Fruit fly (Drosophila melanogaster): ENCODE data around the gene CG10588.

The CG10588 gene

dm6 chr3L:20930059-20930785, 26.5 kb upstream of the CG10588 start:
- TF ChIP-seq CG2678 (tag; optimal IDR thresholded peaks at IDR 0.05) (peak; percentile 64), CG4424 (GFP tag; optimal IDR thresholded peaks at IDR 0.05) (peak; percentile 39), Deaf1 (tag; optimal IDR thresholded peaks at IDR 0.05) (peak; percentile 10), p53 (GFP tag; optimal IDR thresholded peaks at IDR 0.05) (no peak), CG3407 (GFP tag; optimal IDR thresholded peaks at IDR 0.05) (peak; percentile 58), nom (GFP tag; optimal IDR thresholded peaks at IDR 0.05) (peak; percentile 26), inv (GFP tag; IDR thresholded peaks at IDR 0.05; ENCODE audit: partially characterized antibody) (no peak), CG18476 (GFP tag; optimal IDR thresholded peaks at IDR 0.05) (no peak), az2 (GFP tag; optimal IDR thresholded peaks at IDR 0.05) (peak; percentile 50), CG32532 (GFP tag; IDR thresholded peaks at IDR 0.05) (no peak), H2.0 (GFP tag; IDR thresholded peaks at IDR 0.05) (no peak), bcd (GFP tag; optimal IDR thresholded peaks at IDR 0.05) (peak; percentile 26), dmrt11E (tag; optimal IDR thresholded peaks at IDR 0.05) (peak; percentile 82), exex (tag; optimal IDR thresholded peaks at IDR 0.05) (no peak), croc (GFP tag; conservative IDR thresholded peaks at IDR 0.05) (no peak; the same call in none of the 3 replicates), CG15269 (tag; optimal IDR thresholded peaks at IDR 0.05) (peak; percentile 12), CG16863 (GFP tag; optimal IDR thresholded peaks at IDR 0.05) (no peak), pho (GFP tag; optimal IDR thresholded peaks at IDR 0.05) (no peak), gcm (GFP tag; optimal IDR thresholded peaks at IDR 0.05) (peak; percentile 54), CG10209 (GFP tag; optimal IDR thresholded peaks at IDR 0.05) (peak; percentile 47), dati (GFP tag; IDR thresholded peaks at IDR 0.05) (no peak), ken (GFP tag; IDR thresholded peaks at IDR 0.05) (no peak), CG17328 (GFP tag; IDR thresholded peaks at IDR 0.05) (no peak), CG7745 (tag; optimal IDR thresholded peaks at IDR 0.05) (peak; percentile 63), Hr3 (GFP tag; optimal IDR thresholded peaks at IDR 0.05) (peak; percentile 31), unpg (GFP tag; optimal IDR thresholded peaks at IDR 0.05) (peak; percentile 61), sob (GFP tag; IDR thresholded peaks at IDR 0.05) (no peak), Blimp-1 (GFP tag; optimal IDR thresholded peaks at IDR 0.05) (peak; percentile 74), CG10267 (tag; optimal IDR thresholded peaks at IDR 0.05) (peak; percentile 68), CG8924 (tag; optimal IDR thresholded peaks at IDR 0.05) (peak; percentile 65), ATbp (GFP tag; optimal IDR thresholded peaks at IDR 0.05) (peak; percentile 61), CG17359 (tag; optimal IDR thresholded peaks at IDR 0.05) (peak; percentile 52), Xbp1 (GFP tag; optimal IDR thresholded peaks at IDR 0.05) (peak; percentile 14), Hr51 (GFP tag; optimal IDR thresholded peaks at IDR 0.05) (peak in 1 of 2 experiments; percentile 45), CG14710 (tag; optimal IDR thresholded peaks at IDR 0.05) (peak; percentile 76), CTCF (GFP tag; optimal IDR thresholded peaks at IDR 0.05) (no peak), phol (tag; optimal IDR thresholded peaks at IDR 0.05) (peak; percentile 82), sr (GFP tag; IDR thresholded peaks at IDR 0.05) (no peak), bigmax (GFP tag; optimal IDR thresholded peaks at IDR 0.05) (no peak), en (GFP tag; optimal IDR thresholded peaks at IDR 0.05) (no peak), Dref (GFP tag; IDR thresholded peaks at IDR 0.05) (no peak), fd96Cb (tag; optimal IDR thresholded peaks at IDR 0.05) (peak; percentile 61), stc (GFP tag; IDR thresholded peaks at IDR 0.05) (0 out of 2 replicates have a peak, but pooled peaks have one; percentile 32), CG17385 (GFP tag; optimal IDR thresholded peaks at IDR 0.05) (peak; percentile 31), CG9437 (GFP tag; optimal IDR thresholded peaks at IDR 0.05) (peak; percentile 32), CG43689 (GFP tag; IDR thresholded peaks at IDR 0.05) (no peak), nmo (GFP tag; optimal IDR thresholded peaks at IDR 0.05) (peak; percentile 77), CG17361 (GFP tag; IDR thresholded peaks at IDR 0.05) (peak; percentile 82), abd-A (tag; optimal IDR thresholded peaks at IDR 0.05) (peak; percentile 41)

All from whole organism, embryonic.